Fruit fly (Drosophila melanogaster) whole organism, embryonic: ENCODE data around the gene FipoQ.

Source experiments
- CG10147 ChIP-seq: fragments of 200-800 bp; sonication (Bioruptor generic); optimal IDR thresholded peaks from 2 replicates; lab custom pipeline; 2019; ENCODE audit warnings: missing biosample characterization, mild to moderate bottlenecking, missing genetic modification characterization, moderate library complexity
- CG10366 ChIP-seq: fragments of 200-800 bp; sonication (Bioruptor generic); IDR thresholded peaks from 2 replicates; pipeline ENCODE4 v1.3.6; 2022; ENCODE audit warnings: missing biosample characterization, missing genetic modification characterization
- CG11093 ChIP-seq: fragments of 200-800 bp; sonication (Bioruptor generic); IDR thresholded peaks from 3 replicates; pipeline ENCODE4 v1.3.6; 2022; ENCODE audit warnings: missing biosample characterization, missing genetic modification characterization
- CG12769 ChIP-seq: fragments of 200-800 bp; sonication (Bioruptor generic); optimal IDR thresholded peaks from 2 replicates; lab custom pipeline; 2019; ENCODE audit warnings: missing biosample characterization, mild to moderate bottlenecking, missing genetic modification characterization, moderate library complexity
- CG13287 ChIP-seq: fragments of 200-800 bp; sonication (Bioruptor generic); IDR thresholded peaks from 2 replicates; pipeline ENCODE4 v1.3.6; 2022; ENCODE audit warnings: missing biosample characterization, missing genetic modification characterization; ENCODE audit not compliant: partially characterized antibody
- CG14667 ChIP-seq: fragments of 200-800 bp; sonication (Bioruptor generic); IDR thresholded peaks from 2 replicates; pipeline ENCODE4 v1.3.6; 2022; ENCODE audit warnings: missing biosample characterization, missing genetic modification characterization
- CG14965 ChIP-seq: fragments of 200-800 bp; sonication (Bioruptor generic); optimal IDR thresholded peaks from 2 replicates; lab custom pipeline; 2016; ENCODE audit warnings: missing biosample characterization, missing genetic modification characterization, borderline replicate concordance
- CG15011 ChIP-seq: fragments of 200-800 bp; sonication (Bioruptor generic); optimal IDR thresholded peaks from 3 replicates; lab custom pipeline; 2018; ENCODE audit warnings: missing biosample characterization, mild to moderate bottlenecking, missing genetic modification characterization
- CG1602 ChIP-seq: fragments of 200-800 bp; sonication (Bioruptor generic); optimal IDR thresholded peaks from 3 replicates; lab custom pipeline; 2016; ENCODE audit warnings: missing biosample characterization, missing genetic modification characterization
- CG18599 ChIP-seq: fragments of 200-800 bp; sonication (Bioruptor generic); optimal IDR thresholded peaks from 3 replicates; lab custom pipeline; 2017; ENCODE audit warnings: missing biosample characterization, missing genetic modification characterization, mild to moderate bottlenecking, moderate library complexity, missing genetic modification reagents
- CG30431 ChIP-seq: fragments of 200-800 bp; sonication (Bioruptor generic); optimal IDR thresholded peaks from 2 replicates; lab custom pipeline; 2017; ENCODE audit warnings: missing biosample characterization, missing genetic modification characterization
- CG31224 ChIP-seq: fragments of 200-800 bp; sonication (Bioruptor generic); IDR thresholded peaks from 2 replicates; pipeline ENCODE4 v1.3.6; 2022; ENCODE audit warnings: missing biosample characterization, missing genetic modification characterization
- CG4404 ChIP-seq: fragments of 200-800 bp; sonication (Bioruptor generic); IDR thresholded peaks from 2 replicates; pipeline ENCODE4 v1.3.6; 2022; ENCODE audit warnings: missing biosample characterization, missing genetic modification characterization
- CG4424 ChIP-seq: fragments of 200-800 bp; sonication (Bioruptor generic); optimal IDR thresholded peaks from 3 replicates; lab custom pipeline; 2016; ENCODE audit warnings: missing biosample characterization, missing genetic modification characterization
- CG6654 ChIP-seq: fragments of 200-800 bp; sonication (Bioruptor generic); optimal IDR thresholded peaks from 2 replicates; lab custom pipeline; 2017; ENCODE audit warnings: missing biosample characterization, mild to moderate bottlenecking, missing genetic modification characterization
- CG9215 ChIP-seq: fragments of 200-800 bp; sonication (Bioruptor generic); IDR thresholded peaks from 2 replicates; pipeline ENCODE4 v1.3.6; 2022; ENCODE audit warnings: missing biosample characterization, missing genetic modification characterization
- Dfd ChIP-seq, 2 experiments: fragments of >200 bp; optimal IDR thresholded peaks; 2 replicates each; lab custom pipeline; 2017; ENCODE audit warnings: missing biosample characterization in 2 of 2, missing genetic modification characterization in 2 of 2
- HLH4C ChIP-seq: fragments of 200-800 bp; sonication (Bioruptor generic); IDR thresholded peaks from 3 replicates; pipeline ENCODE4 v1.3.6; 2022; ENCODE audit warnings: missing biosample characterization, missing genetic modification characterization; ENCODE audit not compliant: partially characterized antibody
- Mad ChIP-seq: fragments of 200-800 bp; sonication (Bioruptor generic); optimal IDR thresholded peaks from 2 replicates; lab custom pipeline; 2016; ENCODE audit warnings: missing biosample characterization, missing genetic modification characterization
- Myb ChIP-seq: fragments of 200-800 bp; sonication (Bioruptor generic); optimal IDR thresholded peaks from 2 replicates; lab custom pipeline; 2016; ENCODE audit warnings: missing biosample characterization, missing genetic modification characterization
- NC2α ChIP-seq: fragments of 200-800 bp; sonication (Bioruptor generic); optimal IDR thresholded peaks from 2 replicates; lab custom pipeline; 2016; ENCODE audit warnings: missing biosample characterization, missing genetic modification characterization
- NFAT ChIP-seq: fragments of 200-800 bp; sonication (Bioruptor generic); IDR thresholded peaks from 2 replicates; pipeline ENCODE4 v1.3.6; 2022; ENCODE audit warnings: missing biosample characterization, missing genetic modification characterization
- NK7.1 ChIP-seq: fragments of 200-800 bp; sonication (Bioruptor generic); optimal IDR thresholded peaks from 3 replicates; lab custom pipeline; 2016; ENCODE audit warnings: missing biosample characterization, missing genetic modification characterization
- Oli ChIP-seq: fragments of 200-800 bp; sonication (Bioruptor generic); optimal IDR thresholded peaks from 2 replicates; lab custom pipeline; 2018; ENCODE audit warnings: missing biosample characterization, mild to moderate bottlenecking, missing genetic modification characterization, moderate library complexity
- Ptx1 ChIP-seq: fragments of 200-800 bp; sonication (Bioruptor generic); IDR thresholded peaks from 2 replicates; pipeline ENCODE4 v1.3.6; 2022; ENCODE audit warnings: missing biosample characterization, missing genetic modification characterization
- Scr ChIP-seq: fragments of 200-800 bp; sonication (Bioruptor generic); IDR thresholded peaks from 2 replicates; pipeline ENCODE4 v1.3.6; 2022; ENCODE audit warnings: missing biosample characterization, missing genetic modification characterization; ENCODE audit not compliant: partially characterized antibody
- Six4 ChIP-seq: fragments of 200-800 bp; sonication (Bioruptor generic); optimal IDR thresholded peaks from 2 replicates; lab custom pipeline; 2016; ENCODE audit warnings: missing biosample characterization, missing genetic modification characterization
- Sry-δ ChIP-seq: fragments of 200-800 bp; sonication (Bioruptor generic); optimal IDR thresholded peaks from 2 replicates; lab custom pipeline; 2016; ENCODE audit warnings: missing biosample characterization, missing genetic modification characterization
- Vsx1 ChIP-seq: fragments of 200-800 bp; sonication (Bioruptor generic); optimal IDR thresholded peaks from 2 replicates; lab custom pipeline; 2017; ENCODE audit warnings: missing biosample characterization, mild to moderate bottlenecking, missing genetic modification characterization, missing genetic modification reagents
- Xbp1 ChIP-seq: fragments of 200-800 bp; sonication (Bioruptor generic); optimal IDR thresholded peaks from 3 replicates; lab custom pipeline; 2016; ENCODE audit warnings: missing biosample characterization, mild to moderate bottlenecking, missing genetic modification characterization
- ash1 ChIP-seq: fragments of 200-800 bp; sonication (Bioruptor generic); optimal IDR thresholded peaks from 2 replicates; lab custom pipeline; 2018; ENCODE audit warnings: missing biosample characterization, mild to moderate bottlenecking, missing genetic modification characterization
- bbx ChIP-seq: fragments of 200-800 bp; sonication (Bioruptor generic); IDR thresholded peaks from 2 replicates; pipeline ENCODE4 v1.3.6; 2022; ENCODE audit warnings: missing biosample characterization, missing genetic modification characterization; ENCODE audit not compliant: partially characterized antibody
- da ChIP-seq: fragments of 200-800 bp; sonication (Bioruptor generic); optimal IDR thresholded peaks from 2 replicates; lab custom pipeline; 2016; ENCODE audit warnings: missing biosample characterization, missing genetic modification characterization
- exex ChIP-seq: fragments of 200-800 bp; sonication (Bioruptor generic); optimal IDR thresholded peaks from 4 replicates; lab custom pipeline; 2018; ENCODE audit warnings: missing biosample characterization, mild to moderate bottlenecking, missing genetic modification characterization, moderate library complexity
- fd102C ChIP-seq: fragments of 200-800 bp; sonication (Bioruptor generic); optimal IDR thresholded peaks from 2 replicates; lab custom pipeline; 2018; ENCODE audit warnings: missing biosample characterization, mild to moderate bottlenecking, missing genetic modification characterization, moderate library complexity
- fd96Cb ChIP-seq: fragments of 200-800 bp; sonication (Bioruptor generic); optimal IDR thresholded peaks from 2 replicates; lab custom pipeline; 2018; ENCODE audit warnings: missing biosample characterization, mild to moderate bottlenecking, missing genetic modification characterization, moderate library complexity
- gce ChIP-seq: fragments of 200-800 bp; sonication (Bioruptor generic); IDR thresholded peaks from 3 replicates; pipeline ENCODE4 v1.3.6; 2022; ENCODE audit warnings: missing biosample characterization, missing genetic modification characterization
- grn ChIP-seq: fragments of 200-800 bp; sonication (Bioruptor generic); optimal IDR thresholded peaks from 3 replicates; lab custom pipeline; 2017; ENCODE audit warnings: missing biosample characterization, missing genetic modification characterization
- her ChIP-seq: fragments of 200-800 bp; sonication (Bioruptor generic); optimal IDR thresholded peaks from 2 replicates; lab custom pipeline; 2016; ENCODE audit warnings: missing biosample characterization, missing genetic modification characterization
- jing ChIP-seq: fragments of 200-800 bp; sonication (Bioruptor generic); optimal IDR thresholded peaks from 2 replicates; lab custom pipeline; 2018; ENCODE audit warnings: missing biosample characterization, mild to moderate bottlenecking, missing genetic modification characterization
- jumu ChIP-seq: fragments of 200-800 bp; sonication (Bioruptor generic); optimal IDR thresholded peaks from 3 replicates; lab custom pipeline; 2016; ENCODE audit warnings: missing biosample characterization, missing genetic modification characterization
- odd ChIP-seq: fragments of 200-800 bp; sonication (Bioruptor generic); optimal IDR thresholded peaks from 2 replicates; lab custom pipeline; 2017; ENCODE audit warnings: missing biosample characterization, mild to moderate bottlenecking, missing genetic modification characterization
- otp ChIP-seq: fragments of 200-800 bp; sonication (Bioruptor generic); IDR thresholded peaks from 3 replicates; pipeline ENCODE4, ENCODE4 v1.3.6; 2022; ENCODE audit warnings: missing biosample characterization, missing genetic modification characterization
- pho ChIP-seq: fragments of 200-800 bp; sonication (Bioruptor generic); optimal IDR thresholded peaks from 2 replicates; lab custom pipeline; 2016; ENCODE audit warnings: missing biosample characterization, missing genetic modification characterization
- ranshi ChIP-seq: fragments of 200-800 bp; sonication (Bioruptor generic); IDR thresholded peaks from 2 replicates; pipeline ENCODE4 v1.3.6; 2022; ENCODE audit warnings: missing biosample characterization, missing genetic modification characterization
- salm ChIP-seq: fragments of 200-800 bp; sonication (Bioruptor generic); optimal IDR thresholded peaks from 2 replicates; lab custom pipeline; 2018; ENCODE audit warnings: missing biosample characterization, mild to moderate bottlenecking, missing genetic modification characterization
- sd ChIP-seq: fragments of 200-800 bp; sonication (Bioruptor generic); optimal IDR thresholded peaks from 3 replicates; lab custom pipeline; 2018; ENCODE audit warnings: missing biosample characterization, mild to moderate bottlenecking, missing genetic modification characterization, moderate library complexity
- tll ChIP-seq, 2 experiments: fragments of 200-800 bp in 1 of 2; fragments of >200 bp in 1 of 2; sonication (Bioruptor generic) in 1 of 2; optimal IDR thresholded peaks; 2 replicates each; lab custom pipeline; 2017 to 2019; ENCODE audit warnings: missing biosample characterization in 2 of 2, missing genetic modification characterization in 2 of 2, mild to moderate bottlenecking in 1 of 2, moderate library complexity in 1 of 2
- twi ChIP-seq: fragments of 200-800 bp; optimal IDR thresholded peaks from 2 replicates; lab custom pipeline; 2019; ENCODE audit warnings: missing biosample characterization, mild to moderate bottlenecking, missing genetic modification characterization, moderate library complexity
- z ChIP-seq: fragments of 200-800 bp; sonication (Bioruptor generic); IDR thresholded peaks from 3 replicates; pipeline ENCODE4 v1.3.6; 2022; ENCODE audit warnings: missing biosample characterization, missing genetic modification characterization

FipoQ gene

dm6 chr3R:29489209-29489608 is 5.4 kb upstream of the FipoQ start, which contains the start of the genes CG2321 and CG2006 (continued):
- TF ChIP-seq z (GFP tag; lab: Robert Waterston, UW) (no peak), CG10147 (GFP tag; lab: Kevin White, UChicago) (peak; percentile 37), Sry-δ (GFP tag; lab: Kevin White, UChicago) (peak; percentile 66), CG18599 (GFP tag; lab: Kevin White, UChicago) (peak; percentile 41), CG11093 (GFP tag; lab: Robert Waterston, UW) (0 out of 3 replicates have a peak, but pooled peaks have one; percentile 23), CG30431 (no peak), grn (no peak), exex (tag; lab: Kevin White, UChicago) (no peak), sd (tag; lab: Kevin White, UChicago) (no peak), odd (GFP tag; lab: Kevin White, UChicago) (no peak), bbx (GFP tag; lab: Robert Waterston, UW) (peak; percentile 71), salm (tag; lab: Kevin White, UChicago) (peak; percentile 23), Ptx1 (GFP tag; lab: Robert Waterston, UW) (peak; percentile 68), jing (GFP tag; lab: Kevin White, UChicago) (no peak), twi (tag; lab: Kevin White, UChicago) (peak; percentile 47), pho (GFP tag; lab: Kevin White, UChicago) (peak; percentile 46), CG15011 (no peak), HLH4C (GFP tag; lab: Robert Waterston, UW) (peak; percentile 65), Mad (GFP tag; lab: Kevin White, UChicago) (peak; percentile 54), CG13287 (peak; percentile 83), CG4404 (GFP tag; lab: Robert Waterston, UW) (no peak), Vsx1 (GFP tag; lab: Kevin White, UChicago) (peak; percentile 76), da (no peak), Scr (GFP tag; lab: Robert Waterston, UW) (peak; percentile 57), fd96Cb (tag; lab: Kevin White, UChicago) (peak; percentile 20), CG4424 (GFP tag; lab: Kevin White, UChicago) (no peak), CG14667 (GFP tag; lab: Robert Waterston, UW) (peak; percentile 32), CG12769 (tag; lab: Kevin White, UChicago) (no peak), gce (GFP tag; lab: Robert Waterston, UW) (no peak), CG9215 (peak; percentile 42; the same call in 1 of the 2 replicates), CG6654 (GFP tag; lab: Kevin White, UChicago) (no peak), Myb (GFP tag; lab: Kevin White, UChicago) (peak; percentile 63), Dfd (GFP tag; optimal IDR thresholded peaks at IDR 0.05; lab: Kevin White, UChicago) (no peak), Oli (tag; lab: Kevin White, UChicago) (no peak), NK7.1 (GFP tag; lab: Kevin White, UChicago) (no peak), CG14965 (no peak), tll (GFP tag; optimal IDR thresholded peaks at IDR 0.05; lab: Kevin White, UChicago) (peak in 1 of 2 experiments; percentile 74), CG1602 (peak; percentile 20), ash1 (no peak), CG10366 (GFP tag; lab: Robert Waterston, UW) (peak; percentile 63), NFAT (peak; percentile 67), CG31224 (GFP tag; lab: Robert Waterston, UW) (0 out of 2 replicates have a peak, but pooled peaks have one; percentile 5), ranshi (GFP tag; lab: Robert Waterston, UW) (peak; percentile 39; the same call in 1 of the 2 replicates), jumu (GFP tag; lab: Kevin White, UChicago) (peak; percentile 57), Xbp1 (peak; percentile 78), Six4 (no peak), NC2α (GFP tag; lab: Kevin White, UChicago) (no peak), fd102C (GFP tag; lab: Kevin White, UChicago) (no peak), otp (GFP tag; lab: Robert Waterston, UW) (peak; percentile 55; the same call in 1 of the 3 replicates), her (GFP tag; lab: Kevin White, UChicago) (no peak)
